Worm (Caenorhabditis elegans): ENCODE results near the gene Y54G2A.11.
A peak's percentile ranks its signal among the peaks of the same experiment; 100 is the strongest.

Y54G2A.11 gene

DNA sequence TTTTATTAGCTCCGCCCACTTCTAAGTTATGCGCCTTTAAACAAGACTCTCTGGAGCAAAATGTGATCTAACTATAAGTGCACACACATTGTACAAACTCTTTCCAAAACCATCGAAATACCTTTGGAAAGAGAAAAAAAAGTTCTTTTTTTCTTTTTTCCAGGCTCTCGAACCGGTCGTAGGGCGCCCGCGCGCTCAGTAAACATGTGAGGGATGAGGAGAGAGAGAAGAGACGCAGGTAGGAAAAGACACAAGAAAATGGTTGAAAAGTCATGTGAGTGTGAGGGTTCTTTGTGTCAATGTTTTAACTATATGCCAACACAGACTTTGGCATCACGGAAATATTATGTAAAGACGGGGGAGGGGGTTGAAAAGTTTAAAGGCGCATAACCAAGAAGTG lies 2.9 kb upstream of the Y54G2A.11 start (continued):
- TF ChIP-seq aly-2 (tag; optimal IDR thresholded peaks at IDR 0.05) (no peak), snpc-4 (tag; optimal IDR thresholded peaks at IDR 0.05) (peak; percentile 40), egl-5 (tag; optimal IDR thresholded peaks at IDR 0.05) (peak; percentile 91), fkh-2 (tag; optimal IDR thresholded peaks at IDR 0.05) (no peak), nhr-23 (tag; optimal IDR thresholded peaks at IDR 0.05) (peak; percentile 46), unc-39 (tag; optimal IDR thresholded peaks at IDR 0.05) (no peak), ztf-11 (tag; optimal IDR thresholded peaks at IDR 0.05) (no peak), pha-4 (tag; optimal IDR thresholded peaks at IDR 0.05) (peak; percentile 98), elt-2 (tag; optimal IDR thresholded peaks at IDR 0.05) (peak; percentile 34), unc-62 (GFP tag; optimal IDR thresholded peaks at IDR 0.05) (no peak), ztf-4 (tag; optimal IDR thresholded peaks at IDR 0.05) (no peak)

DNA sequence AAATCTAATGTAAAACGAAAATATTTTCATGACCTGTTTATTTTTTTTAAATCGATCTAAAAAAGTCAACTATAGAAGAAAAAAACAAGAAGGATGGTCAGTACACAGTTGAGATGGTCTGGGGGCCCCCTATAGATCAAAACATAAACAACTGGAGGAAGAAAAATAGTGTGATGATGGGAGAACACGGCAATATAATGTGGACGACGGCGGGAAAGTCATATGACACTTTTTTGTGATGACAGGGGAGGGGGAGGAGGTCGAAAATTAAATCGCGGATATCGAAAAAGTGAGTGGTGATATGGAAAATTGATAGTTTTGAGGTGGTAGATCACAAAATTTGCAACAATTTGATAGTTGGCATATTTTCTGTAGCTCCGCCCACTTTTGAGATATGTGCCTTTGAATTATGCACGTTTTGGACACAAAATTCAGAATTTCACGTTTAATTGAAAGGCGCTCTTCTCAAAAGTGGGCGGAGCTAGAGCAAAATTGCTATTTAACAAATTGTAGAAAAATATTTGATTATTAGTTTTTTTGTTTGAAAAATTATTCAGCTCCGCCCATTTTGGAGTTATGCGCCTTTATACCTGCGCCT lies 1.9 kb upstream of the Y54G2A.11 start:
- peak; percentile 1 for TF ChIP-seq snpc-4 (tag; optimal IDR thresholded peaks at IDR 0.05)
- peak; percentile 74 for TF ChIP-seq ama-1 (optimal IDR thresholded peaks at IDR 0.05)
- peak; percentile 25 for TF ChIP-seq pha-4 (tag; optimal IDR thresholded peaks at IDR 0.05)
- no peak for TF ChIP-seq elt-1 (tag; optimal IDR thresholded peaks at IDR 0.05)
- TF ChIP-seq nhr-25 (tag; optimal IDR thresholded peaks at IDR 0.05) = peak; percentile 27
- no peak for TF ChIP-seq ztf-4 (tag; optimal IDR thresholded peaks at IDR 0.05)
- TF ChIP-seq nhr-23 (tag; optimal IDR thresholded peaks at IDR 0.05) = peak; percentile 23
- peak; percentile 19 for TF ChIP-seq egl-5 (tag; optimal IDR thresholded peaks at IDR 0.05)

DNA sequence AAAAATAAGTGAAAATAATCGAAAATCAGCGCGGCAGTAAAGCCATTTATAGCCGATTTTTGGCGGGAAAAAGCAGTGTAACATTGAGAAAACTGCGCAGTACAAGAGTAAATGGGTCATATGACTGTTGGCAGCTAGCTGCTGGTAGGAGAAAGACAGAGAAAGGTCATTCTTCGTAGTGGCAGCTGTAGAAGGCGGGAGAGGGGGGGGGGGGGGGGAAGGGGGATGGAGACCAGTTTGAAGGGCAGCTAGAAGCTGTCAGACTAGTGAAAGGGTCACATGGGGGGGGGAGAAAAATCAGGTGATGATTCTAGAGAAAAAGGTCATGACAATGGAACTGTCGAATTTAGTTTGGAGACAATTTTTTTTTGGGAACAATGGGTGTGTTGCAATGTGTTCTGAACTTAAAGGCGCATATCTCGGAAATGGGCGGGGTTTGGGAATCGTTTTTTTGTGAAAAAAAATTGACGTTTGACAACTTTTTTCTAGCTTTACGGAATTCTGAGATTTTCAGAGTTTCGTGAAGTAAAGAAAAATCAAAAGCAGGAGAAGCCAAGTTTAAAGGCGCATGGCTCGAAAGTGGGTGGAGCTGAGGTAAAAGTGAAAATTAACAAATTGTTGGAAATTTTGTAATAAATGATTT lies 738 bp upstream of the Y54G2A.11 start:
- peak; percentile 36 for TF ChIP-seq nhr-43 (tag; optimal IDR thresholded peaks at IDR 0.05; ENCODE audit: poor library complexity, severe bottlenecking)
- peak; percentile 8 for TF ChIP-seq lsy-12 (tag; optimal IDR thresholded peaks at IDR 0.05)
- TF ChIP-seq ama-1 (optimal IDR thresholded peaks at IDR 0.05) = peak; percentile 29
- TF ChIP-seq ZK546.5 (tag; optimal IDR thresholded peaks at IDR 0.05) = no peak
- TF ChIP-seq hmg-11 (tag; optimal IDR thresholded peaks at IDR 0.05) = no peak
- no peak for TF ChIP-seq mdl-1 (tag; optimal IDR thresholded peaks at IDR 0.05)
- TF ChIP-seq nhr-25 (tag; optimal IDR thresholded peaks at IDR 0.05) = peak; percentile 77

- TF ChIP-seq lin-15B (tag; optimal IDR thresholded peaks at IDR 0.05) (no peak), R02D3.7 (tag; optimal IDR thresholded peaks at IDR 0.05) (no peak), hmg-11 (tag; optimal IDR thresholded peaks at IDR 0.05) (no peak), ceh-28 (tag; optimal IDR thresholded peaks at IDR 0.05) (no peak), pqm-1 (tag; optimal IDR thresholded peaks at IDR 0.05) (no peak), ama-1 (optimal IDR thresholded peaks at IDR 0.05) (peak; percentile 2), mml-1 (tag; optimal IDR thresholded peaks at IDR 0.05) (no peak), lsy-12 (tag; optimal IDR thresholded peaks at IDR 0.05) (peak; percentile 32), fkh-10 (GFP tag; optimal IDR thresholded peaks at IDR 0.05) (no peak), nhr-12 (tag; optimal IDR thresholded peaks at IDR 0.05) (no peak), unc-39 (tag; optimal IDR thresholded peaks at IDR 0.05) (no peak), fos-1 (tag; optimal IDR thresholded peaks at IDR 0.05) (no peak), ceh-9 (tag; optimal IDR thresholded peaks at IDR 0.05) (no peak), elt-2 (tag; optimal IDR thresholded peaks at IDR 0.05) (no peak), daf-12 (tag; optimal IDR thresholded peaks at IDR 0.05) (no peak)
Observed at ce11 chrIV:2770835-2771234, 757 bp downstream of the Y54G2A.11 start.

- TF ChIP-seq ceh-28 (tag; optimal IDR thresholded peaks at IDR 0.05) (no peak), ztf-4 (tag; optimal IDR thresholded peaks at IDR 0.05) (no peak), ceh-9 (tag; optimal IDR thresholded peaks at IDR 0.05) (no peak), eor-1 (tag; optimal IDR thresholded peaks at IDR 0.05) (no peak), nhr-12 (tag; optimal IDR thresholded peaks at IDR 0.05) (no peak), lsy-12 (tag; optimal IDR thresholded peaks at IDR 0.05) (no peak)
Observed at ce11 chrIV:2770067-2770466, 1.5 kb downstream of the Y54G2A.11 start.

DNA sequence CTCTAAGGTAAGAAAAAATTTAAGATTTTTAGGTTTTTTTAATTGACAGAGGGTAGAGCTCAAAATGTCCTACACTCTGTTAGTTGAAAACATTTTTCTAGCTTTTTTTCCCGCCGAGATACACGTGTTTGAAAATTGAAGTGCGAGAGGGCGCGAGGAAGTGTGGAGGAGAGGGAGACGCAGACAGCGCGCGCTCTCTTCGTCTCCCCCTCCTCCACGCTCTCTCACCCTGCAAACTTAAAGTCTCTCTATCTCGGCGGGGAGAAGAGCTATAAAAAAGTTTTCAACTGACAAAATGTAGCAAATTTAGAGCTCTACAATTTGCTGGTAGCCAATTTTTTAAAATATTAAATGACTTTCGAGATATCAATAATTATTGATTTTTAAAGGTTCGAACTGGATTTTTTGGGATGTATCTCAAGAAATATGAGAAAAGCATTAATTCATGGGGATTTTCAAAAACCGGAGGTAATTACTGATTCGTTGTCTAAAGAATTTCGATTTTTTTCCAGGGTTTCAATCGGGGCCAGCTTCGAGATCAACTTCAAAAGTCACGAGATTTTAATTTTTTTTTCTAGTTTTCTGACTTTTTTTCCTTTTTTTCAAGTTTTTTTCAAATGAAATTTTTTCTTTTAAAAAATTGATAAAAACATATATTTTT lies 6.4 kb downstream of the Y54G2A.11 start:
- TF ChIP-seq elt-2 (tag; optimal IDR thresholded peaks at IDR 0.05) (no peak), fos-1 (tag; optimal IDR thresholded peaks at IDR 0.05) (no peak), aly-2 (tag; optimal IDR thresholded peaks at IDR 0.05) (no peak), snpc-4 (tag; optimal IDR thresholded peaks at IDR 0.05) (no peak), lin-39 (tag; optimal IDR thresholded peaks at IDR 0.05) (no peak)

Measured in whole organism, L3 larva.